Worm (Caenorhabditis elegans): Measurements from ENCODE around the gene B0393.5.

B0393.5 gene

DNA sequence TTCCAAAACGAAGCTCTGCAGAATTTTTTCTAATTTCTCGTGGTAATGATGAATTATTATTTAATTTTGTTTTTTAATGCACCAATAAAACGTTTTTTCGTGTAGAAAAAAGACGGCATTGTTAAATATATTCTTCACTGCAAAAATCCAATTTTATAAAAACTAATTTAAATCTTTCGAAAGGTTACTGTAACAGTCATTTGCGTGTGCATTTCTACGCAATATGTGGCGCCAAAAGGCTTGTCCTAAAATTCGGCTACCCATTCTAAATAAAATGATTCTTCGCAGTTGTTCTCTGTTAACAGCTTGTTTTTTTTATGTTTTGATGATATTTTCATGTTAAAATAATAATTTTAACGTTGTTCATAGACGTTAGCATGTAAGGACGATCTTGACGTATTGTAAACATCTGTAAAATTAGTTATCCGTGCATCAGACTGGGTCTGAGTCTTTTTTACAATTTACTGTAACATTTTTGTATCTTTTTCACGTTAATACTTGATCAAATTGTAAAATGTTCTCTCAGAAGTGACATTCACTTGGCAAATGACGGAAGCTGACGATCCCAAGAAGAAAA is 27.1 kb downstream of the B0393.5 start, which contains the start of gene mip-1:
TSS of gene mip-1 (plus strand) at position 527 of the 577 bp plus-strand sequence.
- TF ChIP-seq lin-38 (GFP tag; IDR thresholded peaks at IDR 0.05) (0 out of 2 replicates have a peak, but pooled peaks have one; percentile 25), unc-130 (GFP tag; optimal IDR thresholded peaks at IDR 0.05) (peak; percentile 40), nhr-11 (tag; optimal IDR thresholded peaks at IDR 0.05) (no peak), ztf-7 (tag; optimal IDR thresholded peaks at IDR 0.05) (no peak), zfp-2 (tag; optimal IDR thresholded peaks at IDR 0.05) (no peak)

DNA sequence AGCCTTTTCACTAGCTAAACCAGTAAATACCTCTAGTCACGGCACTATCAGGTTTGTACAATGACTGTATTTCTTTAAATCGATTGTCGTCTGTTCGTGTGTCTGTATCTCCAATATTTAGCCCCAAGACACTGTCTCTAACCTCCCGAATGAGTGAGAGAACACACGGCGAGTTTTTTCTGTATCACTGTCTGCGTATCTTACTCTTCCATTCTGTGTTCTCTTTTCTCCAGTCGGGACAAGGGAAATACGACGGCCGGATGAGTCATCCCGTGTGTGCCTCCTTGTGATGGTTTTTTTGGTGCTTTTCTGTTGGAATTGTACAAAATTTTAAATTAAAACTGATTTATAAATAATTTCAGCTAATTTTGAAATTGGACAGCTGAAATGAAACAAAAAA is 30.5 kb downstream of the B0393.5 start:
- TF ChIP-seq dpl-1 (GFP tag; optimal IDR thresholded peaks at IDR 0.05) = peak; percentile 62
- no peak for TF ChIP-seq R02D3.7 (tag; optimal IDR thresholded peaks at IDR 0.05)
- TF ChIP-seq nhr-48 (tag; optimal IDR thresholded peaks at IDR 0.05) = no peak
- TF ChIP-seq lin-29 (GFP tag; IDR thresholded peaks at IDR 0.05) = no peak
- 0 out of 2 replicates have a peak, but pooled peaks have one; percentile 50 for TF ChIP-seq pha-4 (GFP tag; IDR thresholded peaks at IDR 0.05)
- peak; percentile 64 for TF ChIP-seq pha-4 (tag; optimal IDR thresholded peaks at IDR 0.05)
- TF ChIP-seq T26A8.4 (GFP tag; IDR thresholded peaks at IDR 0.05) = peak; percentile 67
- no peak for TF ChIP-seq tag-97 (GFP tag; IDR thresholded peaks at IDR 0.05)
- no peak for TF ChIP-seq F26F4.8 (GFP tag; conservative IDR thresholded peaks at IDR 0.05)
- TF ChIP-seq nhr-10 (tag; optimal IDR thresholded peaks at IDR 0.05) = no peak
- no peak for TF ChIP-seq nhr-42 (GFP tag; IDR thresholded peaks at IDR 0.05)
- TF ChIP-seq snpc-1.2 (GFP tag; IDR thresholded peaks at IDR 0.05) = no peak
- TF ChIP-seq nhr-28 (tag; optimal IDR thresholded peaks at IDR 0.05) = peak; percentile 79
- peak; percentile 93 for TF ChIP-seq hlh-11 (tag; optimal IDR thresholded peaks at IDR 0.05)
- no peak for TF ChIP-seq D1046.2 (GFP tag; IDR thresholded peaks at IDR 0.05)
- peak; percentile 85 for TF ChIP-seq mes-2 (tag; optimal IDR thresholded peaks at IDR 0.05; ENCODE audit: poor library complexity, severe bottlenecking)
- TF ChIP-seq daf-8 (GFP tag; IDR thresholded peaks at IDR 0.05) = no peak
- TF ChIP-seq daf-16 (GFP tag; optimal IDR thresholded peaks at IDR 0.05) = no peak
- peak; percentile 65 for TF ChIP-seq daf-16 (tag; optimal IDR thresholded peaks at IDR 0.05)
- peak; percentile 48 for TF ChIP-seq duxl-1 (tag; optimal IDR thresholded peaks at IDR 0.05; ENCODE audit: poor library complexity)
- TF ChIP-seq nhr-6 (tag; optimal IDR thresholded peaks at IDR 0.05) = peak; percentile 87
- TF ChIP-seq gei-8 (GFP tag; optimal IDR thresholded peaks at IDR 0.05) = no peak
- no peak for TF ChIP-seq ztf-11 (tag; optimal IDR thresholded peaks at IDR 0.05)
- no peak for TF ChIP-seq nhr-76 (tag; optimal IDR thresholded peaks at IDR 0.05)
- no peak for TF ChIP-seq F49E8.2 (tag; optimal IDR thresholded peaks at IDR 0.05; ENCODE audit: borderline replicate concordance)
- peak; percentile 24 for TF ChIP-seq nhr-102 (tag; optimal IDR thresholded peaks at IDR 0.05)
- TF ChIP-seq daf-12 (tag; optimal IDR thresholded peaks at IDR 0.05) = no peak
- no peak for TF ChIP-seq ces-1 (GFP tag; optimal IDR thresholded peaks at IDR 0.05)
- no peak for TF ChIP-seq mxl-2 (GFP tag; conservative IDR thresholded peaks at IDR 0.05)
- TF ChIP-seq fos-1 (tag; optimal IDR thresholded peaks at IDR 0.05) = peak; percentile 77
- peak; percentile 57 for TF ChIP-seq pqm-1 (tag; optimal IDR thresholded peaks at IDR 0.05)
- TF ChIP-seq unc-39 (tag; optimal IDR thresholded peaks at IDR 0.05) = no peak
- 0 out of 2 replicates have a peak, but pooled peaks have one; percentile 35 for TF ChIP-seq lin-1 (GFP tag; IDR thresholded peaks at IDR 0.05)
- TF ChIP-seq attf-4 (tag; optimal IDR thresholded peaks at IDR 0.05) = no peak
- peak; percentile 41 for TF ChIP-seq fkh-10 (GFP tag; optimal IDR thresholded peaks at IDR 0.05)
- no peak for TF ChIP-seq ZK337.2 (GFP tag; IDR thresholded peaks at IDR 0.05)
- no peak for TF ChIP-seq zag-1 (tag; optimal IDR thresholded peaks at IDR 0.05)
- 0 out of 2 replicates have a peak, but pooled peaks have one; percentile 6 for TF ChIP-seq Y105C5A.15 (GFP tag; IDR thresholded peaks at IDR 0.05)
- TF ChIP-seq sdz-12 (GFP tag; optimal IDR thresholded peaks at IDR 0.05) = no peak
- TF ChIP-seq nhr-41 (GFP tag; IDR thresholded peaks at IDR 0.05) = no peak
- peak in 1 of 2 experiments; percentile 64 for TF ChIP-seq hif-1 (tag; optimal IDR thresholded peaks at IDR 0.05)
- 0 out of 2 replicates have a peak, but pooled peaks have one; percentile 20 for TF ChIP-seq madf-9 (GFP tag; conservative IDR thresholded peaks at IDR 0.05)
- peak; percentile 37 for TF ChIP-seq nhr-25 (tag; optimal IDR thresholded peaks at IDR 0.05; ENCODE audit: borderline replicate concordance, insufficient read depth)
- peak; percentile 10 for TF ChIP-seq F10B5.3 (tag; optimal IDR thresholded peaks at IDR 0.05)

Measured in whole organism, L4 larva.